Fruit fly (Drosophila melanogaster) whole organism, embryonic: ENCODE measurements around the gene HemK2.
A peak's percentile ranks its signal among the peaks of the same experiment; 100 is the strongest.

ENCODE experiments used
- Ada2b ChIP-seq: fragments of 200-800 bp; sonication (Bioruptor generic); IDR thresholded peaks from 2 replicates; pipeline ENCODE4 v1.3.6; 2022; ENCODE audit warnings: missing biosample characterization, missing genetic modification characterization
- Adf1 ChIP-seq: fragments of 200-800 bp; sonication (Bioruptor generic); IDR thresholded peaks from 2 replicates; pipeline ENCODE4 v1.3.6; 2022; ENCODE audit warnings: missing biosample characterization, missing genetic modification characterization
- Bteb2 ChIP-seq: fragments of 200-800 bp; sonication (Bioruptor generic); optimal IDR thresholded peaks from 2 replicates; lab custom pipeline; 2016; ENCODE audit warnings: missing biosample characterization, missing genetic modification characterization
- CG10321 ChIP-seq: fragments of 200-800 bp; sonication (Bioruptor generic); IDR thresholded peaks from 2 replicates; pipeline ENCODE4 v1.3.6; 2022; ENCODE audit warnings: missing biosample characterization, missing genetic modification characterization
- CG11093 ChIP-seq: fragments of 200-800 bp; sonication (Bioruptor generic); IDR thresholded peaks from 3 replicates; pipeline ENCODE4 v1.3.6; 2022; ENCODE audit warnings: missing biosample characterization, missing genetic modification characterization
- CG11560 ChIP-seq: fragments of 200-800 bp; sonication (Bioruptor generic); IDR thresholded peaks from 3 replicates; pipeline ENCODE4 v1.3.6; 2022; ENCODE audit warnings: missing biosample characterization, missing genetic modification characterization
- CG12071 ChIP-seq: fragments of 200-800 bp; sonication (Bioruptor generic); optimal IDR thresholded peaks from 3 replicates; lab custom pipeline; 2018; ENCODE audit warnings: missing biosample characterization, mild to moderate bottlenecking, missing genetic modification characterization
- CG1602 ChIP-seq: fragments of 200-800 bp; sonication (Bioruptor generic); optimal IDR thresholded peaks from 3 replicates; lab custom pipeline; 2016; ENCODE audit warnings: missing biosample characterization, missing genetic modification characterization
- CG1647 ChIP-seq: fragments of 200-800 bp; sonication (Bioruptor generic); optimal IDR thresholded peaks from 3 replicates; lab custom pipeline; 2016; ENCODE audit warnings: missing biosample characterization, missing genetic modification characterization
- CG16863 ChIP-seq: fragments of 200-800 bp; sonication (Bioruptor generic); optimal IDR thresholded peaks from 3 replicates; lab custom pipeline; 2016; ENCODE audit warnings: missing biosample characterization, missing genetic modification characterization
- CG17328 ChIP-seq: fragments of 200-800 bp; sonication (Bioruptor generic); IDR thresholded peaks from 2 replicates; pipeline ENCODE4 v1.3.6; 2022; ENCODE audit warnings: missing biosample characterization, missing genetic modification characterization
- CG17568 ChIP-seq: fragments of 200-800 bp; sonication (Bioruptor generic); optimal IDR thresholded peaks from 2 replicates; lab custom pipeline; 2018; ENCODE audit warnings: missing biosample characterization, mild to moderate bottlenecking, missing genetic modification characterization, moderate library complexity
- CG18262 ChIP-seq: fragments of 200-800 bp; optimal IDR thresholded peaks from 3 replicates; lab custom pipeline; 2019; ENCODE audit warnings: missing biosample characterization, mild to moderate bottlenecking, missing genetic modification characterization, moderate library complexity
- CG18599 ChIP-seq: fragments of 200-800 bp; sonication (Bioruptor generic); optimal IDR thresholded peaks from 3 replicates; lab custom pipeline; 2017; ENCODE audit warnings: missing biosample characterization, missing genetic modification characterization, mild to moderate bottlenecking, moderate library complexity, missing genetic modification reagents
- CG30431 ChIP-seq: fragments of 200-800 bp; sonication (Bioruptor generic); optimal IDR thresholded peaks from 2 replicates; lab custom pipeline; 2017; ENCODE audit warnings: missing biosample characterization, missing genetic modification characterization
- CG33557 ChIP-seq: fragments of 200-800 bp; sonication (Bioruptor generic); optimal IDR thresholded peaks from 2 replicates; lab custom pipeline; 2019; ENCODE audit warnings: missing biosample characterization, mild to moderate bottlenecking, missing genetic modification characterization, moderate library complexity
- CG3838 ChIP-seq: fragments of 200-800 bp; sonication (Bioruptor generic); optimal IDR thresholded peaks from 3 replicates; lab custom pipeline; 2016; ENCODE audit warnings: missing biosample characterization, missing genetic modification characterization
- CG4820 ChIP-seq: fragments of 200-800 bp; sonication (Bioruptor generic); optimal IDR thresholded peaks from 3 replicates; lab custom pipeline; 2016; ENCODE audit warnings: missing biosample characterization, missing genetic modification characterization
- CG6689 ChIP-seq: fragments of 200-800 bp; sonication (Bioruptor generic); IDR thresholded peaks from 2 replicates; pipeline ENCODE4 v1.3.6; 2022; ENCODE audit warnings: missing biosample characterization, missing genetic modification characterization
- CG6813 ChIP-seq: fragments of 200-800 bp; sonication (Bioruptor generic); optimal IDR thresholded peaks from 2 replicates; lab custom pipeline; 2017; ENCODE audit warnings: missing biosample characterization, missing genetic modification characterization, mild to moderate bottlenecking, moderate library complexity, missing genetic modification reagents
- CG6854 ChIP-seq: fragments of 200-800 bp; sonication (Bioruptor generic); optimal IDR thresholded peaks from 3 replicates; lab custom pipeline; 2017; ENCODE audit warnings: missing biosample characterization, mild to moderate bottlenecking, missing genetic modification characterization
- CG7745 ChIP-seq: fragments of 200-800 bp; sonication (Bioruptor generic); optimal IDR thresholded peaks from 2 replicates; lab custom pipeline; 2018; ENCODE audit warnings: missing biosample characterization, mild to moderate bottlenecking, missing genetic modification characterization, moderate library complexity
- CG7839 ChIP-seq: fragments of 200-800 bp; sonication (Bioruptor generic); optimal IDR thresholded peaks from 3 replicates; lab custom pipeline; 2018; ENCODE audit warnings: missing biosample characterization, mild to moderate bottlenecking, missing genetic modification characterization, moderate library complexity
- CG8765 ChIP-seq: fragments of 200-800 bp; sonication (Bioruptor generic); IDR thresholded peaks from 2 replicates; pipeline ENCODE4 v1.3.6; 2022; ENCODE audit warnings: missing biosample characterization, missing genetic modification characterization
- CG9215 ChIP-seq: fragments of 200-800 bp; sonication (Bioruptor generic); IDR thresholded peaks from 2 replicates; pipeline ENCODE4 v1.3.6; 2022; ENCODE audit warnings: missing biosample characterization, missing genetic modification characterization
- CG9437 ChIP-seq: fragments of 200-800 bp; sonication (Bioruptor generic); optimal IDR thresholded peaks from 2 replicates; lab custom pipeline; 2018; ENCODE audit warnings: missing biosample characterization, mild to moderate bottlenecking, missing genetic modification characterization
- CG9727 ChIP-seq: fragments of 200-800 bp; sonication (Bioruptor generic); optimal IDR thresholded peaks from 3 replicates; lab custom pipeline; 2017; ENCODE audit warnings: missing biosample characterization, mild to moderate bottlenecking, missing genetic modification characterization
- CG9876 ChIP-seq: fragments of 200-800 bp; sonication (Bioruptor generic); optimal IDR thresholded peaks from 2 replicates; lab custom pipeline; 2016; ENCODE audit warnings: missing biosample characterization, missing genetic modification characterization
- CrebB ChIP-seq: fragments of 200-800 bp; sonication (Bioruptor generic); optimal IDR thresholded peaks from 3 replicates; lab custom pipeline; 2018; ENCODE audit warnings: missing biosample characterization, mild to moderate bottlenecking, missing genetic modification characterization
- Dip2 ChIP-seq: fragments of 200-800 bp; sonication (Bioruptor generic); IDR thresholded peaks from 2 replicates; pipeline ENCODE4 v1.3.6; 2022; ENCODE audit warnings: missing biosample characterization, missing genetic modification characterization
- E2f1 ChIP-seq: fragments of 200-800 bp; sonication (Bioruptor generic); IDR thresholded peaks from 2 replicates; pipeline ENCODE4 v1.3.6; 2022; ENCODE audit warnings: missing biosample characterization, missing genetic modification characterization
- Elba2 ChIP-seq: fragments of 200-800 bp; sonication (Bioruptor generic); optimal IDR thresholded peaks from 3 replicates; lab custom pipeline; 2016; ENCODE audit warnings: missing biosample characterization, missing genetic modification characterization
- Ets97D ChIP-seq: fragments of 200-800 bp; sonication (Bioruptor generic); optimal IDR thresholded peaks from 3 replicates; lab custom pipeline; 2016; ENCODE audit warnings: missing biosample characterization, missing genetic modification characterization
- NfI ChIP-seq: fragments of 200-800 bp; sonication (Bioruptor generic); optimal IDR thresholded peaks from 3 replicates; lab custom pipeline; 2018; ENCODE audit warnings: missing biosample characterization, mild to moderate bottlenecking, missing genetic modification characterization, moderate library complexity
- Pdp1 ChIP-seq, 2 experiments: fragments of 200-800 bp; sonication (Bioruptor generic); optimal IDR thresholded peaks; 3 replicates each; lab custom pipeline; 2016; ENCODE audit warnings: missing biosample characterization in 2 of 2, missing genetic modification characterization in 2 of 2, mild to moderate bottlenecking in 1 of 2, moderate library complexity in 1 of 2
- Sry-δ ChIP-seq: fragments of 200-800 bp; sonication (Bioruptor generic); optimal IDR thresholded peaks from 2 replicates; lab custom pipeline; 2016; ENCODE audit warnings: missing biosample characterization, missing genetic modification characterization
- al ChIP-seq: fragments of 200-800 bp; sonication (Bioruptor generic); IDR thresholded peaks from 2 replicates; pipeline ENCODE4 v1.3.6; 2022; ENCODE audit warnings: missing biosample characterization, missing genetic modification characterization
- ap ChIP-seq: fragments of 200-800 bp; sonication (Bioruptor generic); IDR thresholded peaks from 2 replicates; pipeline ENCODE4 v1.3.6; 2022; ENCODE audit warnings: missing biosample characterization, missing genetic modification characterization
- ci ChIP-seq: fragments of 200-800 bp; sonication (Bioruptor generic); IDR thresholded peaks from 3 replicates; pipeline ENCODE4 v1.3.6; 2022; ENCODE audit warnings: missing biosample characterization, missing genetic modification characterization
- disco-r ChIP-seq: fragments of 200-800 bp; sonication (Bioruptor generic); optimal IDR thresholded peaks from 2 replicates; lab custom pipeline; 2016; ENCODE audit warnings: missing biosample characterization, missing genetic modification characterization
- dmrt99B ChIP-seq: fragments of 200-800 bp; sonication (Bioruptor generic); optimal IDR thresholded peaks from 2 replicates; lab custom pipeline; 2018; ENCODE audit warnings: missing biosample characterization, mild to moderate bottlenecking, missing genetic modification characterization, moderate library complexity
- dysf ChIP-seq: fragments of 200-800 bp; sonication (Bioruptor generic); IDR thresholded peaks from 3 replicates; pipeline ENCODE4 v1.3.6; 2022; ENCODE audit warnings: missing biosample characterization, missing genetic modification characterization
- eve ChIP-seq, 2 experiments: fragments of >200 bp; optimal IDR thresholded peaks; 2 replicates each; lab custom pipeline; 2017; ENCODE audit warnings: missing biosample characterization in 2 of 2, missing genetic modification characterization in 2 of 2
- jigr1 ChIP-seq: fragments of 200-800 bp; sonication (Bioruptor generic); IDR thresholded peaks from 3 replicates; pipeline ENCODE4 v1.3.6; 2022; ENCODE audit warnings: missing biosample characterization, missing genetic modification characterization
- luna ChIP-seq: fragments of 200-800 bp; sonication (Bioruptor generic); optimal IDR thresholded peaks from 2 replicates; lab custom pipeline; 2016; ENCODE audit warnings: missing biosample characterization, missing genetic modification characterization
- prd ChIP-seq, 3 experiments: fragments of >200 bp in 2 of 3; fragments of 200-800 bp in 1 of 3; sonication (Bioruptor generic) in 1 of 3; optimal IDR thresholded peaks in 2 of 3; IDR thresholded peaks in 1 of 3; 2 replicates in 2 of 3; 3 replicates in 1 of 3; pipeline versions ENCODE4 v1.3.6 to Lab custom; 2017 to 2022; ENCODE audit warnings: missing biosample characterization in 1 of 3, missing genetic modification characterization in 1 of 3
- psq ChIP-seq: fragments of 200-800 bp; sonication (Bioruptor generic); optimal IDR thresholded peaks from 2 replicates; lab custom pipeline; 2017; ENCODE audit warnings: missing biosample characterization, missing genetic modification characterization
- unc-4 ChIP-seq: fragments of 200-800 bp; sonication (Bioruptor generic); IDR thresholded peaks from 2 replicates; pipeline ENCODE4 v1.3.6; 2022; ENCODE audit warnings: missing biosample characterization, missing genetic modification characterization; ENCODE audit not compliant: partially characterized antibody
- vvl ChIP-seq: fragments of 200-800 bp; sonication (Bioruptor generic); IDR thresholded peaks from 2 replicates; pipeline ENCODE4 v1.3.6; 2022; ENCODE audit warnings: missing biosample characterization, missing genetic modification characterization
- wdn ChIP-seq: fragments of 200-800 bp; sonication (Bioruptor generic); IDR thresholded peaks from 2 replicates; pipeline ENCODE4 v1.3.6; 2022; ENCODE audit warnings: missing biosample characterization, missing genetic modification characterization

Gene HemK2

dm6 chr2L:2748480-2749143 lies 10.9 kb downstream of the HemK2 start (continued):
- peak; percentile 90 for TF ChIP-seq dysf (GFP tag; lab: Robert Waterston, UW)
- TF ChIP-seq ci: peak; percentile 87
- TF ChIP-seq CG6813 (GFP tag; lab: Kevin White, UChicago): peak; percentile 59
- TF ChIP-seq Elba2: no peak
- TF ChIP-seq ap (GFP tag; lab: Robert Waterston, UW): peak; percentile 64; the same call in 1 of the 2 replicates
- TF ChIP-seq CG1647 (GFP tag; lab: Kevin White, UChicago): peak; percentile 74
- peak; percentile 63 for TF ChIP-seq Sry-δ
- TF ChIP-seq CG7745 (tag; lab: Kevin White, UChicago): no peak
- TF ChIP-seq CG9876: peak; percentile 74
- peak; percentile 62 for TF ChIP-seq Ada2b (GFP tag; lab: Robert Waterston, UW)
- TF ChIP-seq disco-r (GFP tag; lab: Kevin White, UChicago): peak; percentile 58
- TF ChIP-seq CG6689 (GFP tag; lab: Robert Waterston, UW): peak; percentile 91
- peak; percentile 89 for TF ChIP-seq al
- TF ChIP-seq CG16863 (GFP tag; lab: Kevin White, UChicago): peak; percentile 60
- TF ChIP-seq CG1602 (GFP tag; lab: Kevin White, UChicago): peak; percentile 80
- peak; percentile 77 for TF ChIP-seq CG4820
- peak; percentile 74 for TF ChIP-seq CG11093
- peak; percentile 35; the same call in 1 of the 3 replicates for TF ChIP-seq jigr1
- peak; percentile 39 for TF ChIP-seq luna (GFP tag; lab: Kevin White, UChicago)
- peak; percentile 83 for TF ChIP-seq CG9727 (GFP tag; lab: Kevin White, UChicago)
- no peak for TF ChIP-seq CG12071 (GFP tag; lab: Kevin White, UChicago)
- peak; percentile 46 for TF ChIP-seq Bteb2 (GFP tag; lab: Kevin White, UChicago)
- TF ChIP-seq psq (GFP tag; lab: Kevin White, UChicago): peak; percentile 66
- TF ChIP-seq CG17568: no peak
- peak; percentile 92 for TF ChIP-seq CG7839 (tag; lab: Kevin White, UChicago)
- TF ChIP-seq CG9437 (GFP tag; lab: Kevin White, UChicago): peak; percentile 87
- peak; percentile 65 for TF ChIP-seq Adf1 (GFP tag; lab: Robert Waterston, UW)
- TF ChIP-seq CG10321 (GFP tag; lab: Robert Waterston, UW): peak; percentile 42
- TF ChIP-seq CG3838: no peak
- peak; percentile 94 for TF ChIP-seq CG18262 (tag; lab: Kevin White, UChicago)
- TF ChIP-seq CG11560 (tag; lab: Robert Waterston, UW): peak; percentile 74
- TF ChIP-seq CG30431 (GFP tag; lab: Kevin White, UChicago): peak; percentile 83
- peak; percentile 65 to 79 for TF ChIP-seq Pdp1 (GFP tag; optimal IDR thresholded peaks at IDR 0.05; lab: Kevin White, UChicago)
- TF ChIP-seq NfI (GFP tag; lab: Kevin White, UChicago): peak; percentile 92
- TF ChIP-seq CG18599 (GFP tag; lab: Kevin White, UChicago): peak; percentile 92
- no peak for TF ChIP-seq eve (GFP tag; optimal IDR thresholded peaks at IDR 0.05; lab: Kevin White, UChicago)
- peak; percentile 67 for TF ChIP-seq CG33557 (GFP tag; lab: Kevin White, UChicago)
- peak; percentile 76 for TF ChIP-seq wdn
- TF ChIP-seq Dip2 (GFP tag; lab: Robert Waterston, UW): no peak
- TF ChIP-seq unc-4 (GFP tag; lab: Robert Waterston, UW): peak; percentile 56
- TF ChIP-seq CG9215 (GFP tag; lab: Robert Waterston, UW): peak; percentile 88
- TF ChIP-seq CrebB (tag; lab: Kevin White, UChicago): peak; percentile 69
- TF ChIP-seq CG6854: peak; percentile 72
- TF ChIP-seq CG17328: peak; percentile 72
- peak; percentile 81 for TF ChIP-seq E2f1 (GFP tag; lab: Robert Waterston, UW)
- TF ChIP-seq prd (optimal IDR thresholded peaks at IDR 0.05; lab: Kevin White, UChicago): no peak
- peak; percentile 90 for TF ChIP-seq prd (GFP tag; IDR thresholded peaks at IDR 0.05; lab: Robert Waterston, UW)
- TF ChIP-seq CG8765 (GFP tag; lab: Robert Waterston, UW): peak; percentile 76
- TF ChIP-seq Ets97D (GFP tag; lab: Kevin White, UChicago): peak; percentile 94
- TF ChIP-seq vvl (GFP tag; lab: Robert Waterston, UW): peak; percentile 91
- peak; percentile 66 for TF ChIP-seq dmrt99B (tag; lab: Kevin White, UChicago)
